Fruit fly (Drosophila melanogaster): ENCODE data around the gene CG14435.

The CG14435 gene

dm6 chrX:6854563-6854962 is 10.8 kb upstream of the CG14435 start (continued):
- TF ChIP-seq sug (tag; optimal IDR thresholded peaks at IDR 0.05) (peak; percentile 25), CG12942 (GFP tag; optimal IDR thresholded peaks at IDR 0.05) (peak; percentile 51), Hr39 (optimal IDR thresholded peaks at IDR 0.05) (no peak), CG14014 (GFP tag; IDR thresholded peaks at IDR 0.05) (peak; percentile 62; the same call in 1 of the 2 replicates), CG11456 (GFP tag; IDR thresholded peaks at IDR 0.05) (peak; percentile 78), lmd (GFP tag; IDR thresholded peaks at IDR 0.05) (peak; percentile 84), Tbp (GFP tag; optimal IDR thresholded peaks at IDR 0.05) (no peak), NFAT (GFP tag; IDR thresholded peaks at IDR 0.05) (peak; percentile 43; the same call in 1 of the 2 replicates), CG5953 (GFP tag; IDR thresholded peaks at IDR 0.05) (peak; percentile 52), BtbVII (GFP tag; optimal IDR thresholded peaks at IDR 0.05) (peak; percentile 85), jigr1 (GFP tag; IDR thresholded peaks at IDR 0.05) (peak; percentile 48; the same call in 1 of the 3 replicates), CG3995 (GFP tag; optimal IDR thresholded peaks at IDR 0.05) (peak; percentile 31), cas (GFP tag; IDR thresholded peaks at IDR 0.05) (no peak), Gug (GFP tag; IDR thresholded peaks at IDR 0.05) (peak; percentile 78; the same call in 3 of the 4 replicates), CG1603 (tag; optimal IDR thresholded peaks at IDR 0.05) (peak; percentile 46), sima (GFP tag; optimal IDR thresholded peaks at IDR 0.05) (no peak), CG6791 (GFP tag; IDR thresholded peaks at IDR 0.05; ENCODE audit: partially characterized antibody) (no peak), CG7963 (GFP tag; IDR thresholded peaks at IDR 0.05; ENCODE audit: partially characterized antibody) (no peak), salm (tag; optimal IDR thresholded peaks at IDR 0.05) (peak; percentile 63), dysf (GFP tag; IDR thresholded peaks at IDR 0.05) (peak; percentile 88), gcm (GFP tag; optimal IDR thresholded peaks at IDR 0.05) (peak; percentile 70), CG6175 (GFP tag; IDR thresholded peaks at IDR 0.05) (0 out of 3 replicates have a peak, but pooled peaks have one; percentile 28), fu2 (GFP tag; optimal IDR thresholded peaks at IDR 0.05) (peak; percentile 56), usp (GFP tag; optimal IDR thresholded peaks at IDR 0.05) (no peak), Bgb (GFP tag; IDR thresholded peaks at IDR 0.05; ENCODE audit: partially characterized antibody) (no peak), Kr (GFP tag; optimal IDR thresholded peaks at IDR 0.05) (no peak), pros (GFP tag; optimal IDR thresholded peaks at IDR 0.05) (peak; percentile 7), maf-S (GFP tag; optimal IDR thresholded peaks at IDR 0.05) (peak; percentile 24), CG2678 (tag; optimal IDR thresholded peaks at IDR 0.05) (peak; percentile 90), CG4360 (GFP tag; IDR thresholded peaks at IDR 0.05) (peak; percentile 5; the same call in 1 of the 2 replicates), Dip3 (GFP tag; optimal IDR thresholded peaks at IDR 0.05) (peak; percentile 67), rib (GFP tag; IDR thresholded peaks at IDR 0.05) (no peak), fd96Cb (tag; optimal IDR thresholded peaks at IDR 0.05) (peak; percentile 77), Med (GFP tag) (peak; percentile 96), CG4424 (GFP tag; optimal IDR thresholded peaks at IDR 0.05) (peak; percentile 81), CG1233 (GFP tag; optimal IDR thresholded peaks at IDR 0.05) (peak; percentile 79), CG2712 (tag; optimal IDR thresholded peaks at IDR 0.05) (peak; percentile 85), CG1024 (GFP tag; IDR thresholded peaks at IDR 0.05) (no peak), Rx (GFP tag; IDR thresholded peaks at IDR 0.05) (peak; percentile 58), CG7357 (GFP tag; IDR thresholded peaks at IDR 0.05) (peak; percentile 60; the same call in 1 of the 3 replicates), CG10274 (GFP tag; optimal IDR thresholded peaks at IDR 0.05) (peak; percentile 59), E2f2 (GFP tag; IDR thresholded peaks at IDR 0.05) (peak; percentile 52; the same call in 1 of the 2 replicates), mam (GFP tag; optimal IDR thresholded peaks at IDR 0.05) (peak; percentile 65), ab (GFP tag; optimal IDR thresholded peaks at IDR 0.05) (peak; percentile 32), C15 (GFP tag; IDR thresholded peaks at IDR 0.05) (0 out of 3 replicates have a peak, but pooled peaks have one; percentile 43), tna (GFP tag; IDR thresholded peaks at IDR 0.05; ENCODE audit: partially characterized antibody) (no peak), luna (GFP tag; optimal IDR thresholded peaks at IDR 0.05) (peak; percentile 59), pum (GFP tag; optimal IDR thresholded peaks at IDR 0.05) (peak; percentile 49), CG10431 (GFP tag; optimal IDR thresholded peaks at IDR 0.05) (peak; percentile 3)

Measured in whole organism, embryonic.